Fruit fly (Drosophila melanogaster): Measurements from ENCODE around the gene CG34296.
A peak's percentile ranks its signal among the peaks of the same experiment; 100 is the strongest.

Gene CG34296

dm6 chr3R:29757226-29757625 is 34.9 kb downstream of the CG34296 start (continued):
- TF ChIP-seq Met (GFP tag; optimal IDR thresholded peaks at IDR 0.05) (no peak), Sox15 (GFP tag; optimal IDR thresholded peaks at IDR 0.05) (no peak), OdsH (GFP tag; optimal IDR thresholded peaks at IDR 0.05) (no peak), CG1621 (tag; optimal IDR thresholded peaks at IDR 0.05) (peak; percentile 56), cyc (GFP tag; optimal IDR thresholded peaks at IDR 0.05) (no peak), CG6792 (GFP tag; optimal IDR thresholded peaks at IDR 0.05) (peak; percentile 0), Hr39 (GFP tag; optimal IDR thresholded peaks at IDR 0.05) (no peak), CG16779 (tag; optimal IDR thresholded peaks at IDR 0.05) (peak; percentile 6), CG6854 (GFP tag; optimal IDR thresholded peaks at IDR 0.05) (peak; percentile 17), Sox14 (GFP tag; optimal IDR thresholded peaks at IDR 0.05) (peak; percentile 49), fd59A (GFP tag; optimal IDR thresholded peaks at IDR 0.05) (peak; percentile 10), CG6808 (GFP tag; optimal IDR thresholded peaks at IDR 0.05) (peak; percentile 65), svp (GFP tag) (no peak), CG6276 (GFP tag; optimal IDR thresholded peaks at IDR 0.05) (no peak)

dm6 chr3R:29757681-29758080 is 35.3 kb downstream of the CG34296 start:
- TF ChIP-seq CG16779 (tag; optimal IDR thresholded peaks at IDR 0.05) (no peak), CG8319 (GFP tag; optimal IDR thresholded peaks at IDR 0.05) (no peak), dac (GFP tag; optimal IDR thresholded peaks at IDR 0.05) (peak; percentile 58), CG6276 (GFP tag; optimal IDR thresholded peaks at IDR 0.05) (peak; percentile 45), Eip93F (GFP tag; optimal IDR thresholded peaks at IDR 0.05) (no peak), CG10669 (GFP tag; optimal IDR thresholded peaks at IDR 0.05) (peak; percentile 26), CG11762 (GFP tag; optimal IDR thresholded peaks at IDR 0.05; ENCODE audit: insufficient read depth) (no peak), ss (GFP tag; optimal IDR thresholded peaks at IDR 0.05) (no peak), CG1621 (tag; optimal IDR thresholded peaks at IDR 0.05) (no peak), pdm3 (GFP tag; optimal IDR thresholded peaks at IDR 0.05) (peak; percentile 59), net (GFP tag; optimal IDR thresholded peaks at IDR 0.05) (no peak), Hr38 (GFP tag; optimal IDR thresholded peaks at IDR 0.05) (no peak), CG10631 (GFP tag; optimal IDR thresholded peaks at IDR 0.05) (peak; percentile 19), Smox (GFP tag; optimal IDR thresholded peaks at IDR 0.05) (peak; percentile 42), Hr4 (GFP tag; optimal IDR thresholded peaks at IDR 0.05) (peak; percentile 85), esn (GFP tag; optimal IDR thresholded peaks at IDR 0.05) (peak; percentile 59), Ets96B (tag; optimal IDR thresholded peaks at IDR 0.05) (peak; percentile 40), acj6 (GFP tag; optimal IDR thresholded peaks at IDR 0.05) (peak; percentile 55), CG11902 (GFP tag; optimal IDR thresholded peaks at IDR 0.05) (peak; percentile 35), fd85E (GFP tag; optimal IDR thresholded peaks at IDR 0.05) (no peak), Sox102F (GFP tag; optimal IDR thresholded peaks at IDR 0.05) (peak; percentile 57), CG8632 (GFP tag; optimal IDR thresholded peaks at IDR 0.05) (no peak), Lpt (GFP tag; optimal IDR thresholded peaks at IDR 0.05) (peak; percentile 30), Eip78C (GFP tag) (peak; percentile 93), fd59A (GFP tag; optimal IDR thresholded peaks at IDR 0.05) (no peak), eg (GFP tag; IDR thresholded peaks at IDR 0.05) (peak; percentile 76), CG32006 (GFP tag; optimal IDR thresholded peaks at IDR 0.05) (peak; percentile 85), CG3919 (GFP tag; optimal IDR thresholded peaks at IDR 0.05) (peak; percentile 48), CG3032 (tag; optimal IDR thresholded peaks at IDR 0.05) (peak; percentile 35), salr (GFP tag; optimal IDR thresholded peaks at IDR 0.05) (peak in 1 of 2 experiments; percentile 54), CG4318 (GFP tag; optimal IDR thresholded peaks at IDR 0.05) (peak; percentile 73), CG6163 (GFP tag; IDR thresholded peaks at IDR 0.05) (peak; percentile 33; the same call in 1 of the 3 replicates), OdsH (GFP tag; optimal IDR thresholded peaks at IDR 0.05) (peak; percentile 64), CG6808 (GFP tag; optimal IDR thresholded peaks at IDR 0.05) (peak; percentile 22), Eip75B (GFP tag; optimal IDR thresholded peaks at IDR 0.05) (peak; percentile 48), Gug (GFP tag; IDR thresholded peaks at IDR 0.05) (0 out of 2 replicates have a peak, but pooled peaks have one; percentile 14), Met (GFP tag; optimal IDR thresholded peaks at IDR 0.05) (peak; percentile 61), fkh (GFP tag; optimal IDR thresholded peaks at IDR 0.05) (no peak), CG9139 (GFP tag; optimal IDR thresholded peaks at IDR 0.05) (no peak), dsx (GFP tag; optimal IDR thresholded peaks at IDR 0.05; ENCODE audit: poor library complexity, severe bottlenecking) (no peak), spab (GFP tag; optimal IDR thresholded peaks at IDR 0.05) (no peak), CG8119 (GFP tag; IDR thresholded peaks at IDR 0.05) (peak; percentile 74), vri (GFP tag; optimal IDR thresholded peaks at IDR 0.05) (no peak)
